Worm (Caenorhabditis elegans): ENCODE measurements around the gene gad-3.

Gene gad-3

DNA sequence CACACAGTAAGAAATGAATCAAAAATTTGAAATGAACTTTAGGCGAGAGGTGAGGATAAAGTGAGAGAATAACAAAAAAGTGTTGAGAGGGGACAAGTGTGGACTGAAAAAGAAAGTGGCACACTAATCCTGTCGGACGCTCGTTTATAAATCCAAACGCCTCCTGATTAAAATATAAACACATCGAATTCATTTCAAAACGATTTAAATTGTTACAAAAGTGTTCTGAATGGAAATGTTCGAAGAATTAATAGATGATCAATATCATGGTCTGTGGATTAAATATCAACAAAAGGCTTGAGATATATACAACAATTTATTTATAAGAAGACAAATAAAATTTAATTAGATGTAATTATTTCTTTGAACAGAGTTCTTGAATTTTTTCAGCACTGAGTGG is 4.7 kb downstream of the gad-3 start, which contains the start of gene B0222.11:
B0222.11 (minus strand) TSS at position 101 of the 400 bp plus-strand sequence.
- no peak for TF ChIP-seq sea-1 (GFP tag; conservative IDR thresholded peaks at IDR 0.05)
- no peak for TF ChIP-seq tbx-37 (GFP tag; conservative IDR thresholded peaks at IDR 0.05)
- no peak for TF ChIP-seq scrt-1 (GFP tag; IDR thresholded peaks at IDR 0.05)
- TF ChIP-seq ceh-36 (tag; optimal IDR thresholded peaks at IDR 0.05): no peak
- TF ChIP-seq ama-1 (optimal IDR thresholded peaks at IDR 0.05): no peak

DNA sequence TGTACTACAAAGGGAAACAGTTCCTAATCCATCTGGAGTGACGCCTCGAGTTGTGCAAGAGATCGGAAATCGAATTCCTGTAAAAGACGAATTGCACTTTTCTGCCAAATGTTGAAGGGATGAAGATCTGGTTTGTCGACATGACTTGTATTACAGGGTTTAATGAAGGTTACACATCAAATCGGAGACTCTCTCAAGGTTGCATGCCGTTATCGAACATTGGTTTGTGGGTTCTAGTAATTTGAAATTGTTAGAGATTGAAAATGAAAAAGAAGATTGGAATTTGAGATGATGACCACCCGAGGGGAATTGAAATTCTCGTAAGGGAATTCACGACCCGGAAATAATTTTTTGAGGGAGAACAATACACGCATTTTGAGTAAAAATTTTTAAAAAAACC is 6.5 kb downstream of the gad-3 start:
- TF ChIP-seq hmg-4 (GFP tag; optimal IDR thresholded peaks at IDR 0.05) (no peak), hmbx-1 (tag; optimal IDR thresholded peaks at IDR 0.05) (no peak), sea-1 (GFP tag; conservative IDR thresholded peaks at IDR 0.05) (no peak), hnd-1 (tag; optimal IDR thresholded peaks at IDR 0.05) (no peak), ets-7 (tag; optimal IDR thresholded peaks at IDR 0.05) (no peak), ama-1 (optimal IDR thresholded peaks at IDR 0.05) (no peak), ceh-13 (GFP tag; optimal IDR thresholded peaks at IDR 0.05) (no peak), B0310.2 (tag; optimal IDR thresholded peaks at IDR 0.05) (no peak)

DNA sequence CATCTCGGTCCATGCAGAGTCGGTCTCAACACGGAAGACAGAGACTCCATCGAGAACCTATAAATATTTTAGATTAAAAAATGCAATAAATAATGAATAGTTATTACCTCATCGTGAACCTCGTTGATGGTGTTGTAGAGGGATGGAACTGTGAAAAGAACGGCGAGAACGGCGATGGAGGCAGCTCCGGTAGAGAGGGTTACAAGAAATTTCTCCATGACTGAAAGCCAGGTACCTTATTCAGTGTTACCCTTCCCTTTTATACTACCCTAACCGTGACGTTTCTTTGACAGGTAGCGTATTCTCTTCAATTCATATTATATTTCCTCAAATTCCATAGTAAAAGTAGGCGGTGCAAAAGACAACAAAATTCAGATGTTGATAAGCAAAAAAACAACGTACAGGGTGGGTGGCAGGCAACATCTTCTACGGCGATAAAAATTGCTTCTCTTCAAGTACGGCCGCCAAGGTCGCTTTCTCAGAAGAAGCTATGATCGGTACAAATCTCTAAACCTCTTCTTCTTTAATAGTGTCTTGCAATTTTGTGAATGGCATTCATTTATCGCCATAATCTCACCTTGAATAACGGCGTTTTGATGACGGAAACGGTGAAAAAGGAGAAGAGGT is 7.6 kb downstream of the gad-3 start, which contains the start of gene col-10:
col-10 (minus strand) TSS at position 235 of the 627 bp plus-strand sequence.
- no peak for TF ChIP-seq tbx-37 (GFP tag; conservative IDR thresholded peaks at IDR 0.05)
- no peak for TF ChIP-seq ets-7 (tag; optimal IDR thresholded peaks at IDR 0.05)
- no peak for TF ChIP-seq aly-1 (tag; optimal IDR thresholded peaks at IDR 0.05)
- TF ChIP-seq tbx-11 (GFP tag; IDR thresholded peaks at IDR 0.05): no peak
- no peak for TF ChIP-seq hmbx-1 (tag; optimal IDR thresholded peaks at IDR 0.05)
- no peak for TF ChIP-seq hnd-1 (tag; optimal IDR thresholded peaks at IDR 0.05)
- TF ChIP-seq ama-1 (optimal IDR thresholded peaks at IDR 0.05): no peak
- no peak for TF ChIP-seq sea-1 (GFP tag; conservative IDR thresholded peaks at IDR 0.05)
- TF ChIP-seq tra-4 (tag; optimal IDR thresholded peaks at IDR 0.05): no peak
- TF ChIP-seq pes-1 (GFP tag; IDR thresholded peaks at IDR 0.05): no peak
- TF ChIP-seq ceh-36 (tag; optimal IDR thresholded peaks at IDR 0.05): no peak
- TF ChIP-seq F13C5.2 (tag; optimal IDR thresholded peaks at IDR 0.05): no peak
- no peak for TF ChIP-seq B0310.2 (tag; optimal IDR thresholded peaks at IDR 0.05)
- no peak for TF ChIP-seq hmg-4 (GFP tag; optimal IDR thresholded peaks at IDR 0.05)
- TF ChIP-seq flt-1 (GFP tag; IDR thresholded peaks at IDR 0.05): no peak
- no peak for TF ChIP-seq scrt-1 (GFP tag; IDR thresholded peaks at IDR 0.05)
- no peak for TF ChIP-seq ceh-13 (GFP tag; optimal IDR thresholded peaks at IDR 0.05)

DNA sequence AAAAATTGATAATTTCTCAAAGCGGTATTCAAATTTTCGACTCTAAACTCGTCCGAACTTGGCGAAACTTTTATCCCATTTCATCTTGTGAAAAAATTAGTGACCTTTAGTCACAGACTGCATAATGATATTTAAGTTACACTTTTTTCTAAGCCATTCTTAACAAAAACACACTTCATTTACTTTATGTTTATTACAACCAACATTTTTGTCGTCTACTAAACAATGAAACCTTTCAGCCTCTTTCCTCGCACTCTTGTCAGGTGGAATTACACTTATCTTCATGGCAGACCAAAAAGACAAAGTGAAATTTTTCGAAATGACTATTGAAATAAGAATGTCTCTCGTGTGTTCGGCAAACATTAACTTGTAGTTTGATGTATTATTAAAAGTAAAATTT is 8.9 kb downstream of the gad-3 start:
- TF ChIP-seq ama-1 (optimal IDR thresholded peaks at IDR 0.05) (no peak), ceh-36 (tag; optimal IDR thresholded peaks at IDR 0.05) (no peak), hmbx-1 (tag; optimal IDR thresholded peaks at IDR 0.05) (no peak), pes-1 (GFP tag; IDR thresholded peaks at IDR 0.05) (no peak), B0310.2 (tag; optimal IDR thresholded peaks at IDR 0.05) (no peak), ceh-13 (GFP tag; optimal IDR thresholded peaks at IDR 0.05) (no peak), tbx-11 (GFP tag; IDR thresholded peaks at IDR 0.05) (no peak), hmg-4 (GFP tag; optimal IDR thresholded peaks at IDR 0.05) (no peak), F13C5.2 (tag; optimal IDR thresholded peaks at IDR 0.05) (no peak), scrt-1 (GFP tag; IDR thresholded peaks at IDR 0.05) (no peak), ets-7 (tag; optimal IDR thresholded peaks at IDR 0.05) (no peak)

DNA sequence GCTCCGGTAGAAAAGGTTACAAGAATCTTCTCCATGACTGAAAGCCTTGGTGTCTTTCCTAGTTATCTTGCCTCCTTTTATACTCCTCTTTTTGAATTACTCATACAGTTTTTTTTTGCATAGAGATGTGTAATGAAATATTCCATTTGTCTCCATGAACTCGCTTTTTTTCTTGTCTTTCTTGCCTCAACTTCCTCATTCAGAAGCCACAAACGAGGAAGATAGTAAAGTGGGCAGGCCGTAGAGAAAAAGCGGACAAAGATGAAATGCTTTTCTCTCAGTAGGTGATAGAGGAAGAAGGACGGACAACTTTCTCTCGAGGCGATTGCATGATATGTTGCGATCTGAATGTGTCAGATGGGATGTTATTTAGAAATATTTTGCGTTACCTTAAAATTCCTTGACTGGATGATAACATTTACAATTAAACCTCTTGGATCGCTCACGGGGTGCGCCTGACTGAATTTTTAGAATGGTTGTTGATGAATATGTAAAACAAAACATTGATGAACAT is 9.8 kb downstream of the gad-3 start, which contains the start of gene col-145:
col-145 (minus strand) TSS at position 51 of the 514 bp plus-strand sequence.
- TF ChIP-seq ceh-36 (tag; optimal IDR thresholded peaks at IDR 0.05): no peak
- no peak for TF ChIP-seq tbx-37 (GFP tag; conservative IDR thresholded peaks at IDR 0.05)
- TF ChIP-seq tbx-11 (GFP tag; IDR thresholded peaks at IDR 0.05): no peak
- no peak for TF ChIP-seq ceh-13 (GFP tag; optimal IDR thresholded peaks at IDR 0.05)

DNA sequence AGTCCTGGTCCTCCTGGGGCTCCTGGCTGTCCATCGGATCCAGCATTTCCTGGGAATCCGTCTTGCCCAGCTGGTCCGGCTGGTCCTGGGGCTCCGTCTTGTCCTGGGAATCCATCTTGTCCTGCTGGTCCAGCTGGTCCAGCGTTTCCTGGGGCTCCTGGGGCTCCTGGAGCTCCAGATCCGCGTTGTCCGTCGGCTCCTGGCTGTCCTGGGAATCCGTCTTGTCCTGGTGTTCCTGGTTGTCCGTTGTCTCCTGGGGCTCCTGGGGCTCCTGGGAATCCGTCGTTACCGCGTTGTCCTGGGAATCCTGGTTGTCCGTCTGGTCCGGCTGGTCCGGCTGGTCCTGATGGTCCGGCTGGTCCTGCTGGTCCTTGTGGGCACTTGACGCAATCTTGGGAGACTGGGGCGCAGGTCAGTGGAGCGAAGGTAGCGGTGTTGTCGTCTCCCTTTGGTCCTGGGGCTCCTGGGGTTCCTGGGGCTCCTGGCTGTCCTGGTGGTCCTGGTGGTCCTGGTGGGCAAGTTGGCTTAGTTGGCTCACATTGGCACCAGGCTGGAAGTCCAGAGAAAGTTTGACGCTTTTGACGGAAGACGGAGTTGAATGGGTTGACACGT is 10.6 kb downstream of the gad-3 start:
- no peak for TF ChIP-seq tbx-11 (GFP tag; IDR thresholded peaks at IDR 0.05)
- no peak for TF ChIP-seq pes-1 (GFP tag; IDR thresholded peaks at IDR 0.05)
- TF ChIP-seq ceh-13 (GFP tag; optimal IDR thresholded peaks at IDR 0.05): no peak

DNA sequence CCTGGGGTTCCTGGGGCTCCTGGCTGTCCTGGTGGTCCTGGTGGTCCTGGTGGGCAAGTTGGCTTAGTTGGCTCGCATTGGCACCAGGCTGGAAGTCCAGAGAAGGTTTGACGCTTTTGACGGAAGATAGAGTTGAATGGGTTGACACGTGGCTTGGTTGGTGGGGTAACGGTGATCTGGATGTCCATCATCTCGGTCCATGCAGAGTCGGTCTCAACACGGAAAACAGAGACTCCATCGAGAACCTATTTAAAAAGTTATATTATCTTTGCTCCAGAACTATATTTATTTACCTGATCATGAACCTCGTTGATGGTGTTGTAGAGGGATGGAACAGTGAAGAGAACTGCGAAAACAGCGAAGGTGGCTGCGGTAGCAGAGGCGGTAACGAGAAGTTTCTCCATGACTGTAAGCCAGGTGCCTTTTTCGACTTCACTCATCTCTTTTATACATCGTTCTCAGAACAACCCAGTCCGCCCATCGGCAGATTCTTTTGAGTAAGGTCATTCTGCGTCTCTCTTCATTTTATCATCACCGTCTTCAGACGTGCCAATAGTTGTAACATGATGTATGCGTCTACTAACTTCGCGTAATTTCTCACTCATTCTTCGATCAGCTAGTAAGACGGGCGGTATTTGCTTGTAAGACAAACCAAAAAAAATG is 12.4 kb downstream of the gad-3 start, which contains the start of gene col-144:
col-144 (minus strand) TSS at position 419 of the 663 bp plus-strand sequence.
- TF ChIP-seq scrt-1 (GFP tag; IDR thresholded peaks at IDR 0.05): no peak
- no peak for TF ChIP-seq hmg-4 (GFP tag; optimal IDR thresholded peaks at IDR 0.05)
- no peak for TF ChIP-seq tbx-37 (GFP tag; conservative IDR thresholded peaks at IDR 0.05)
- no peak for TF ChIP-seq hnd-1 (tag; optimal IDR thresholded peaks at IDR 0.05)
- no peak for TF ChIP-seq tra-4 (tag; optimal IDR thresholded peaks at IDR 0.05)

DNA sequence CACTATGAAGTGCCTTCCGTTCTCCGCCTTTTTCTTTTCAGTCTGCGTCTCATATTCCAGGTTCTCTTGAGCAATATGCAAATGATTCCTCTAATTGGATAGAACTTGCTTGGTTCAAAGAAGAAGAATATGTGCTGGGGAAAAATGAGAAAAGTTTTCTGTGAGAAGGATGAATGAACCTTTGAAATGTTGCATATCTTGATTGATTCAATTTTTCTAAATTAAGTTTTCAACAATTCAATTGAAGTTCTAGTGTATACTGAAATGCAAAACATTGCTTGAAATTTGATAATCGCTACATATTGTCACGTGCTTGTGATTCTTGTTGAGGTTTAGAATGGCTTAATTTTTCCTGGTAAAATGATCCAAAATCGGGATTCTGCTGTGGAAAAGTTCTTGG is 15.2 kb downstream of the gad-3 start:
- TF ChIP-seq ceh-36 (tag; optimal IDR thresholded peaks at IDR 0.05) (no peak), flt-1 (GFP tag; IDR thresholded peaks at IDR 0.05) (no peak), B0310.2 (tag; optimal IDR thresholded peaks at IDR 0.05) (no peak), tbx-37 (GFP tag; conservative IDR thresholded peaks at IDR 0.05) (no peak), F13C5.2 (tag; optimal IDR thresholded peaks at IDR 0.05) (no peak), hnd-1 (tag; optimal IDR thresholded peaks at IDR 0.05) (no peak), ceh-13 (GFP tag; optimal IDR thresholded peaks at IDR 0.05) (no peak), hmbx-1 (tag; optimal IDR thresholded peaks at IDR 0.05) (no peak), pes-1 (GFP tag; IDR thresholded peaks at IDR 0.05) (no peak), sea-1 (GFP tag; conservative IDR thresholded peaks at IDR 0.05) (no peak), tra-4 (tag; optimal IDR thresholded peaks at IDR 0.05) (no peak), ets-7 (tag; optimal IDR thresholded peaks at IDR 0.05) (no peak), aly-1 (tag; optimal IDR thresholded peaks at IDR 0.05) (no peak), ama-1 (optimal IDR thresholded peaks at IDR 0.05) (no peak), hmg-4 (GFP tag; optimal IDR thresholded peaks at IDR 0.05) (no peak), tbx-11 (GFP tag; IDR thresholded peaks at IDR 0.05) (no peak)
